Worm (Caenorhabditis elegans) whole organism, L1 larva: ENCODE results near the gene ccpp-6.

Experiments used
- F16B12.6 ChIP-seq: fragments of 150-350 bp; optimal IDR thresholded peaks from 2 replicates; lab custom pipeline; 2014; ENCODE audit warnings: missing biosample characterization, missing genetic modification characterization
- elt-3 ChIP-seq, 6 experiments: fragments of 150-350 bp in 1 of 6; sonication (generic microtip); optimal IDR thresholded peaks; 2 replicates each; lab custom pipeline; 2017 to 2018; ENCODE audit warnings: missing biosample characterization in 6 of 6, missing genetic modification characterization in 6 of 6, inconsistent platforms in 1 of 6
- mdl-1 ChIP-seq, 2 experiments: fragments of 150-350 bp; optimal IDR thresholded peaks; 2 replicates each; lab custom pipeline; 2014 to 2017; ENCODE audit warnings: missing biosample characterization in 2 of 2, missing genetic modification characterization in 2 of 2, inconsistent platforms in 1 of 2
- nhr-19 ChIP-seq: fragments of 200-800 bp; sonication (Bioruptor generic); conservative IDR thresholded peaks from 2 replicates; pipeline ENCODE4 v1.3.6; 2022; ENCODE audit warnings: missing genetic modification characterization, missing compliant biosample characterization
- nhr-237 ChIP-seq: fragments of 150-350 bp; optimal IDR thresholded peaks from 2 replicates; lab custom pipeline; 2014; ENCODE audit warnings: missing biosample characterization, missing genetic modification characterization
- nhr-28 ChIP-seq: fragments of 150-350 bp; optimal IDR thresholded peaks from 2 replicates; lab custom pipeline; 2014; ENCODE audit warnings: missing biosample characterization, missing genetic modification characterization
- skn-1 ChIP-seq: fragments of 150-350 bp; optimal IDR thresholded peaks from 2 replicates; lab custom pipeline; 2014; ENCODE audit warnings: missing biosample characterization, missing genetic modification characterization
- snpc-4 ChIP-seq: fragments of 150-350 bp; optimal IDR thresholded peaks from 2 replicates; lab custom pipeline; 2014; ENCODE audit warnings: missing biosample characterization, missing genetic modification characterization
- snu-23 ChIP-seq: sonication (generic microtip); optimal IDR thresholded peaks from 2 replicates; lab custom pipeline; 2016; ENCODE audit warnings: missing genetic modification characterization, missing compliant biosample characterization
- tbx-2 ChIP-seq: sonication (generic microtip); optimal IDR thresholded peaks from 2 replicates; lab custom pipeline; 2016; ENCODE audit warnings: missing genetic modification characterization, missing compliant biosample characterization

ce11 chrII:5370641-5371040 lies 16.5 kb downstream of the ccpp-6 start, which contains the start of gene F09E5.12:
- no peak for TF ChIP-seq F16B12.6 (tag; lab: Kevin White, UChicago)
- TF ChIP-seq elt-3 (tag; optimal IDR thresholded peaks at IDR 0.05; lab: Kevin White, UChicago), result no peak
- no peak for TF ChIP-seq nhr-237 (tag; lab: Kevin White, UChicago)
- no peak for TF ChIP-seq snpc-4 (tag; lab: Kevin White, UChicago)
- no peak for TF ChIP-seq mdl-1 (tag; optimal IDR thresholded peaks at IDR 0.05; lab: Kevin White, UChicago)
- no peak for TF ChIP-seq skn-1
- TF ChIP-seq nhr-19 (GFP tag; lab: Robert Waterston, UW), result no peak
- TF ChIP-seq nhr-28 (tag; lab: Kevin White, UChicago), result no peak
- no peak for TF ChIP-seq tbx-2 (tag; lab: Kevin White, UChicago)
- TF ChIP-seq snu-23 (GFP tag; lab: Kevin White, UChicago), result no peak
